Fruit fly (Drosophila melanogaster): ENCODE measurements around the gene RFeSP.

The RFeSP gene

dm6 chr2L:1655858-1656257 is 41.9 kb upstream of the RFeSP start (continued):
- TF ChIP-seq tna (GFP tag; IDR thresholded peaks at IDR 0.05; ENCODE audit: partially characterized antibody) (no peak), CG12236 (GFP tag; optimal IDR thresholded peaks at IDR 0.05) (no peak), CG9817 (tag; optimal IDR thresholded peaks at IDR 0.05) (peak; percentile 19), run (tag; optimal IDR thresholded peaks at IDR 0.05) (no peak), CG6689 (GFP tag; IDR thresholded peaks at IDR 0.05) (peak; percentile 33; the same call in 1 of the 2 replicates), crp (GFP tag; optimal IDR thresholded peaks at IDR 0.05) (no peak), repo (GFP tag; optimal IDR thresholded peaks at IDR 0.05) (no peak), CG11560 (tag; IDR thresholded peaks at IDR 0.05) (no peak), ash1 (GFP tag; optimal IDR thresholded peaks at IDR 0.05) (no peak), Taf1 (GFP tag; IDR thresholded peaks at IDR 0.05) (no peak), ssp (GFP tag; IDR thresholded peaks at IDR 0.05) (no peak), vvl (GFP tag; IDR thresholded peaks at IDR 0.05) (peak; percentile 71), tio (GFP tag; optimal IDR thresholded peaks at IDR 0.05) (peak; percentile 22), Kr (GFP tag; optimal IDR thresholded peaks at IDR 0.05) (no peak), CG2116 (GFP tag; optimal IDR thresholded peaks at IDR 0.05) (no peak), D19A (tag; optimal IDR thresholded peaks at IDR 0.05) (no peak), MTF-1 (GFP tag; optimal IDR thresholded peaks at IDR 0.05; ENCODE audit: borderline replicate concordance) (no peak), Dip2 (GFP tag; IDR thresholded peaks at IDR 0.05) (no peak), z (GFP tag; IDR thresholded peaks at IDR 0.05) (no peak), h (optimal IDR thresholded peaks at IDR 0.05) (no peak), TFAM (GFP tag; optimal IDR thresholded peaks at IDR 0.05) (no peak), so (GFP tag; IDR thresholded peaks at IDR 0.05) (no peak), ems (GFP tag; optimal IDR thresholded peaks at IDR 0.05) (no peak), ken (GFP tag; IDR thresholded peaks at IDR 0.05) (peak; percentile 37; the same call in 1 of the 3 replicates), Hand (GFP tag; optimal IDR thresholded peaks at IDR 0.05) (no peak), da (GFP tag; optimal IDR thresholded peaks at IDR 0.05) (no peak), luna (GFP tag; optimal IDR thresholded peaks at IDR 0.05) (no peak), Hey (tag; optimal IDR thresholded peaks at IDR 0.05) (no peak), ham (GFP tag; IDR thresholded peaks at IDR 0.05) (no peak), CG3407 (GFP tag; optimal IDR thresholded peaks at IDR 0.05) (no peak), CG17568 (GFP tag; optimal IDR thresholded peaks at IDR 0.05) (no peak), cato (GFP tag; optimal IDR thresholded peaks at IDR 0.05; ENCODE audit: borderline replicate concordance) (no peak), CG8944 (GFP tag; optimal IDR thresholded peaks at IDR 0.05) (no peak), twi (tag; optimal IDR thresholded peaks at IDR 0.05) (no peak), jing (GFP tag; optimal IDR thresholded peaks at IDR 0.05) (no peak), ERR (GFP tag; optimal IDR thresholded peaks at IDR 0.05) (no peak), CG1603 (tag; optimal IDR thresholded peaks at IDR 0.05) (no peak), CG5245 (GFP tag; optimal IDR thresholded peaks at IDR 0.05) (peak; percentile 19), CG6791 (GFP tag; IDR thresholded peaks at IDR 0.05; ENCODE audit: partially characterized antibody) (no peak), sens (GFP tag) (peak; percentile 58), crol (GFP tag; IDR thresholded peaks at IDR 0.05) (no peak), CG16815 (GFP tag; optimal IDR thresholded peaks at IDR 0.05) (no peak), CG3838 (GFP tag; optimal IDR thresholded peaks at IDR 0.05) (no peak), CG18011 (GFP tag; optimal IDR thresholded peaks at IDR 0.05) (peak; percentile 13), mirr (GFP tag; optimal IDR thresholded peaks at IDR 0.05) (no peak), sna (GFP tag; IDR thresholded peaks at IDR 0.05; ENCODE audit: partially characterized antibody) (no peak), pzg (GFP tag; optimal IDR thresholded peaks at IDR 0.05) (no peak), tin (GFP tag; optimal IDR thresholded peaks at IDR 0.05) (no peak), Xrp1 (GFP tag; IDR thresholded peaks at IDR 0.05) (peak; percentile 48; the same call in 1 of the 2 replicates), CG17361 (GFP tag; IDR thresholded peaks at IDR 0.05) (no peak), Xbp1 (GFP tag; optimal IDR thresholded peaks at IDR 0.05) (peak; percentile 22), CG4820 (GFP tag; optimal IDR thresholded peaks at IDR 0.05) (peak; percentile 6)

Data from whole organism, embryonic.